Fruit fly (Drosophila melanogaster): Measurements from ENCODE around the gene CG34177.

Gene CG34177

dm6 chr2L:4454009-4454689 is 20.4 kb downstream of the CG34177 start, which contains the start of the genes Secp43 and ND-B8 (continued):
- TF ChIP-seq btn (GFP tag; optimal IDR thresholded peaks at IDR 0.05) (no peak), gsb (GFP tag; IDR thresholded peaks at IDR 0.05) (no peak), CG4854 (GFP tag; optimal IDR thresholded peaks at IDR 0.05) (no peak), bowl (GFP tag; IDR thresholded peaks at IDR 0.05) (no peak), TFAM (GFP tag; optimal IDR thresholded peaks at IDR 0.05) (no peak), oc (tag; optimal IDR thresholded peaks at IDR 0.05) (no peak), Nf-YC (tag; optimal IDR thresholded peaks at IDR 0.05) (no peak), CG3838 (GFP tag; optimal IDR thresholded peaks at IDR 0.05) (no peak), CG10959 (GFP tag; IDR thresholded peaks at IDR 0.05) (no peak), bbx (GFP tag; IDR thresholded peaks at IDR 0.05; ENCODE audit: partially characterized antibody) (peak; percentile 81), CG3065 (GFP tag; optimal IDR thresholded peaks at IDR 0.05) (no peak), NK7.1 (GFP tag; optimal IDR thresholded peaks at IDR 0.05) (no peak), Rx (GFP tag; IDR thresholded peaks at IDR 0.05) (no peak), nerfin-2 (GFP tag; IDR thresholded peaks at IDR 0.05; ENCODE audit: partially characterized antibody) (peak; percentile 82), fd96Cb (tag; optimal IDR thresholded peaks at IDR 0.05) (no peak)

- TF ChIP-seq unpg (GFP tag; optimal IDR thresholded peaks at IDR 0.05), result peak; percentile 34
- TF ChIP-seq E2f1 (GFP tag; IDR thresholded peaks at IDR 0.05), result peak; percentile 28; the same call in 1 of the 2 replicates
- TF ChIP-seq CG13424 (tag; optimal IDR thresholded peaks at IDR 0.05), result peak; percentile 21
- no peak for TF ChIP-seq C15 (GFP tag; IDR thresholded peaks at IDR 0.05)
- no peak for TF ChIP-seq Mad (GFP tag; optimal IDR thresholded peaks at IDR 0.05)
- no peak for TF ChIP-seq CG31388 (GFP tag; optimal IDR thresholded peaks at IDR 0.05)
- no peak for TF ChIP-seq NC2α (GFP tag; optimal IDR thresholded peaks at IDR 0.05)
- 0 out of 2 replicates have a peak, but pooled peaks have one; percentile 24 for TF ChIP-seq CG31441 (GFP tag; IDR thresholded peaks at IDR 0.05)
- TF ChIP-seq CG12942 (GFP tag; optimal IDR thresholded peaks at IDR 0.05), result no peak
- TF ChIP-seq Dref (GFP tag; IDR thresholded peaks at IDR 0.05), result 0 out of 2 replicates have a peak, but pooled peaks have one; percentile 28
- no peak for TF ChIP-seq insv (GFP tag; optimal IDR thresholded peaks at IDR 0.05)
- 0 out of 3 replicates have a peak, but pooled peaks have one; percentile 9 for TF ChIP-seq ken (GFP tag; IDR thresholded peaks at IDR 0.05)
- peak in 1 of 2 experiments; percentile 11 for TF ChIP-seq Pdp1 (GFP tag; optimal IDR thresholded peaks at IDR 0.05)
- peak in 1 of 2 experiments; percentile 68 for TF ChIP-seq Eip74EF (GFP tag; optimal IDR thresholded peaks at IDR 0.05)
- peak; percentile 42 for TF ChIP-seq Fer1 (GFP tag; optimal IDR thresholded peaks at IDR 0.05)
- no peak for TF ChIP-seq chn (GFP tag; optimal IDR thresholded peaks at IDR 0.05)
- TF ChIP-seq Deaf1 (tag; optimal IDR thresholded peaks at IDR 0.05), result peak; percentile 23
- 0 out of 2 replicates have a peak, but pooled peaks have one; percentile 21 for TF ChIP-seq stc (GFP tag; IDR thresholded peaks at IDR 0.05)
- peak; percentile 71 for TF ChIP-seq rib (GFP tag; IDR thresholded peaks at IDR 0.05)
- TF ChIP-seq fd3F (GFP tag; optimal IDR thresholded peaks at IDR 0.05), result no peak
- peak; percentile 88 for TF ChIP-seq ERR (GFP tag; optimal IDR thresholded peaks at IDR 0.05)
- TF ChIP-seq stwl (tag; optimal IDR thresholded peaks at IDR 0.05), result no peak
- peak; percentile 34 for TF ChIP-seq CG2712 (tag; optimal IDR thresholded peaks at IDR 0.05)
- no peak for TF ChIP-seq CG10959 (GFP tag; IDR thresholded peaks at IDR 0.05)
- peak; percentile 42; the same call in 1 of the 2 replicates for TF ChIP-seq CG9932 (GFP tag; IDR thresholded peaks at IDR 0.05)
- peak; percentile 5 for TF ChIP-seq Fer3 (tag; optimal IDR thresholded peaks at IDR 0.05)
- peak; percentile 42 for TF ChIP-seq Ssrp (tag; optimal IDR thresholded peaks at IDR 0.05)
- peak; percentile 36 for TF ChIP-seq CG7839 (tag; optimal IDR thresholded peaks at IDR 0.05)
- no peak for TF ChIP-seq Dfd (GFP tag; optimal IDR thresholded peaks at IDR 0.05)
- no peak for TF ChIP-seq slou (GFP tag; optimal IDR thresholded peaks at IDR 0.05)
- TF ChIP-seq crp (GFP tag; optimal IDR thresholded peaks at IDR 0.05), result no peak
- peak; percentile 11 for TF ChIP-seq phol (tag; optimal IDR thresholded peaks at IDR 0.05)
- no peak for TF ChIP-seq Elba2 (GFP tag; optimal IDR thresholded peaks at IDR 0.05)
- no peak for TF ChIP-seq disco-r (GFP tag; optimal IDR thresholded peaks at IDR 0.05)
Measured at dm6 chr2L:4456539-4456994, 22.9 kb downstream of the CG34177 start, which contains the start of gene Gs1l. Gene Gs1l, minus strand, starts transcription at chr2L:4456807.

All from whole organism, embryonic.